Worm (Caenorhabditis elegans) whole organism, L4/young adult: ENCODE measurements around the gene orc-4.

Experiments
- W03F9.2 ChIP-seq: fragments of 150-350 bp; optimal IDR thresholded peaks from 2 replicates; lab custom pipeline; 2014; ENCODE audit warnings: missing biosample characterization, missing genetic modification characterization
- dao-5 ChIP-seq: sonication (generic microtip); optimal IDR thresholded peaks from 2 replicates; lab custom pipeline; 2016; ENCODE audit warnings: missing genotype, missing genetic modification characterization, moderate library complexity, missing compliant biosample characterization
- him-1 ChIP-seq: sonication (generic microtip); optimal IDR thresholded peaks from 2 replicates; lab custom pipeline; 2016; ENCODE audit warnings: missing genotype, missing genetic modification reagents, missing genetic modification characterization, missing compliant biosample characterization

orc-4 gene

DNA sequence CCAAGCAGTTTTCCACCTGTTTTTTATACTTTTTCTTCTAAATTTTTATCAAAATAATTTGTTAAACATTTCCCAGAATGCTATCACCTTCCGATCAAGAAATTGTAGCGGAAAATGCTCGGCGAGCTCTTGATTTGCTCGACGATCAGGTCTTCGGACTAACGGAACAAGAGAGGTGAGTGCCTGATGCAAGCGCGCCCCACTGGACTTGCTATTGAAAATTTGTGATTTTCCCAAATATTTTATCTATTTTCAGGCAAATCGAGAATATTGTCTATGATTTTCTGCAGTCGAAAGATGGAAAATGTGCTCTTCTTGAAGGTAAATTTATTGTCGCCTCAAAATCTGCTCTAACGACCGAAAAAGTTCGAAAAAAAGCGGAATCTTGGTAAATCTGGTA, at the start of gene orc-4:
Gene orc-4, plus strand, starts transcription at position 77 of the 400 bp plus-strand sequence.
- no peak for TF ChIP-seq him-1

DNA sequence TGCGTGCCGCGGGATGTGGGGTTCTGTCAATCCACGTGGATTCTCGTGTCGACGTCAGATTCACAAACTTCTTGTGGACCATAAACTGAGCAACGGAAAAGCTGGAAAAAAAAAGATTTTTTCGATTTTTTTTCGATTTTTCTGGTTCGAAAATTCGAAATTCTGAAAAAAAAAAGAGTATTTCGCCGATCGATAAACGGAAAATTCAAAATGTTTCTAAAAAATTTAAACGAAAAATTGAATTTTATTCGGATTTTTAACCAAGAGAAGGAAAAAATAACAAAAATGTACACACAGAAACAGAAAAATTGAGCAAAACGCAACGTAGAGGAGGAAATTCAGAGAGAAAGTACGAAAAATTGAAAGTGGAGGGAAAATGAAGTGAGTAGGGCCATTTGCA, 49.6 kb upstream of the orc-4 start, which contains the start of gene Y39A1A.3:
Gene Y39A1A.3, minus strand, starts transcription at position 101 of the 400 bp plus-strand sequence.
- TF ChIP-seq dao-5 (tag; lab: Kevin White, UChicago) = no peak
- no peak for TF ChIP-seq him-1
- TF ChIP-seq W03F9.2 (tag; lab: Kevin White, UChicago) = no peak

DNA sequence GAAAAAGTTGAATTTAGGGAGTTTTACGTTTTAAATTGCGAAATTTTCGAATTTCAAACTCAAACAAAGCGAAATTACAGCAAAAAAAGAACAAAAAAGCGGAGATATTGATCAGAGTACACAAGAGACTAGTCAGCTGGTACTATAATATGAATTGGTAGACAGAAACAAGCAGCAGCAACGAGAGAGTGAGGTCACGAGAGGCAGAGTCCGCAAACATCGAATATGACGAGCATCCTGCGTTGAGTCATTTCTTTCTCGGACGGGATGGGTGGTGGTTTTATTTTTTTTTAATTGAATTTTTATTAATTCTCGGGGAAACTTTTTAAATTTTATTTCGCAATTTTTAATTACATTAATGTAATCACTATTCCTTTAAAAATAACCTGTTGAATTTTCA, 46.3 kb upstream of the orc-4 start:
- TF ChIP-seq dao-5 (tag; lab: Kevin White, UChicago) (no peak), W03F9.2 (tag; lab: Kevin White, UChicago) (peak; percentile 87), him-1 (no peak)

DNA sequence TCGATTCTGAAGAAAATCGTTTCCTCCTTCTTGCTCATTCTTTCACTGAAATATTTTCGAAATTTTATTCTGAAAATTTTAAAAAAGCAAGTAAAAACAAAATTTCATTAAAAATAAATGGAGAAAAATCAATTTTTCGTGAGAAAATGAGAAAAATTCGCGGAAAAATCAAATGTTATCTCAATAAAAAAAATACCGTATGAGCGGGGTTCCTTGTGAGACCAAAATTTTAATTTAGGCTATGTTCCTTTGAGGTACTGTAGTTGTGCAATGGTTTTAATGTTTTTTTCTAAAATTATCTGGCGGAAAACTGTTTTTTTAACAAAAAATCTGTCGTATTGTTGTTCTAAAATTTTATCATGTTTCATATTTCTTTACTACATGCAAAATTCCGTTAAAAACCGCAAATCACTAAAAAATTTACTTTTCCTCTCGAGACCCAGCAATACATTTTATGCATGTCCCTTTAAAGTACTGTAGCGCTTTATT, 45.8 kb upstream of the orc-4 start, which contains the start of gene epg-6:
Gene epg-6, minus strand, starts transcription at position 51 of the 489 bp plus-strand sequence.
- TF ChIP-seq dao-5 (tag; lab: Kevin White, UChicago) (no peak), W03F9.2 (tag; lab: Kevin White, UChicago) (peak; percentile 7)

ce11 chrIII:10600894-10601293, 45.1 kb upstream of the orc-4 start:
- TF ChIP-seq dao-5 (tag; lab: Kevin White, UChicago) = no peak
- TF ChIP-seq him-1 = no peak
- no peak for TF ChIP-seq W03F9.2 (tag; lab: Kevin White, UChicago)

DNA sequence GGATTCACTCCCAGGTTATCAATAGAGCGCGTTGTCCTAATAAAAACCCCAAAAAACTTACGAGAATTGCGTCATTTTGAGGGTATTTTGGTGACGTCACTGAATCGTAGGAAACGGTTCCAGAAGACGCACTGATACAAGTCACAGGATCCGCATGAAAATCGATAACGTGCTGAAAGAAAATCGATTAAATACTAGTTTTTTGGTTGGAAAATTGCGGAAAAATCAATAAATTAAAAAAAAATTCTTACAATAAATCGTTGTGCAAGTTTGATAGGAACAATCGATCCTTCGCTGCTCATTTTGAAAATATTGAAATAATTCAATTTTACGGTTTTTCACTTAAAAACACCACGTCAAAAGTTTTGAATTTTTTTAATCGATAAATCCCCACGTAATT, 42.7 kb upstream of the orc-4 start, which contains the start of gene Y39A1A.2:
Gene Y39A1A.2, minus strand, starts transcription at position 319 of the 400 bp plus-strand sequence.
- no peak for TF ChIP-seq dao-5 (tag; lab: Kevin White, UChicago)
- TF ChIP-seq W03F9.2 (tag; lab: Kevin White, UChicago) = no peak
- TF ChIP-seq him-1 = no peak

ce11 chrIII:10604325-10604724, 41.6 kb upstream of the orc-4 start:
- TF ChIP-seq dao-5 (tag; lab: Kevin White, UChicago) (no peak), him-1 (no peak), W03F9.2 (tag; lab: Kevin White, UChicago) (no peak)

ce11 chrIII:10605049-10605448, 40.9 kb upstream of the orc-4 start, which contains the start of gene rabx-5:
Gene rabx-5, plus strand, starts transcription at chrIII:10605349.
- TF ChIP-seq him-1 = no peak
- TF ChIP-seq dao-5 (tag; lab: Kevin White, UChicago) = no peak
- TF ChIP-seq W03F9.2 (tag; lab: Kevin White, UChicago) = no peak

ce11 chrIII:10608161-10608560, 37.8 kb upstream of the orc-4 start:
- no peak for TF ChIP-seq W03F9.2 (tag; lab: Kevin White, UChicago)
- TF ChIP-seq dao-5 (tag; lab: Kevin White, UChicago) = no peak
- TF ChIP-seq him-1 = no peak

DNA sequence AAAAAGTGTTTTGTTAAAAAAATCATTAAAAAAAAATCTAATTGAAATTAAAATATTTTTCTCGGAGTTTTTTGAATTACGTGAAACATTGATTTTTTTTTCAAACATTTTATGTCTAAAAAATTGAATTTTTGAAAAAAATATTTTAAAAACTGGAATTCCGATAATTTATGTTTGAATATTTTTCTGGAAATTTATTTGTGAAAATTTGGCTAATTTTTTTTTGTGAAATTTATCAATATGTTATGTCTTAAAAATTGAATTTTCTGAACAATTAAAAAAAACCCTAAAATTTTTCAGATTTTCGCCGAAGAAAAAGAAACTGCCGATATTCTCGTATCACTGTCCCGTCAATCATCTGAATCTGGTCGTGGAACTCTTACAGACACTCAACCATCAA, 33.6 kb upstream of the orc-4 start, which contains the start of gene Y39A1A.24:
Gene Y39A1A.24, plus strand, starts transcription at position 301 of the 400 bp plus-strand sequence.
- TF ChIP-seq dao-5 (tag; lab: Kevin White, UChicago) (no peak), him-1 (no peak), W03F9.2 (tag; lab: Kevin White, UChicago) (no peak)

DNA sequence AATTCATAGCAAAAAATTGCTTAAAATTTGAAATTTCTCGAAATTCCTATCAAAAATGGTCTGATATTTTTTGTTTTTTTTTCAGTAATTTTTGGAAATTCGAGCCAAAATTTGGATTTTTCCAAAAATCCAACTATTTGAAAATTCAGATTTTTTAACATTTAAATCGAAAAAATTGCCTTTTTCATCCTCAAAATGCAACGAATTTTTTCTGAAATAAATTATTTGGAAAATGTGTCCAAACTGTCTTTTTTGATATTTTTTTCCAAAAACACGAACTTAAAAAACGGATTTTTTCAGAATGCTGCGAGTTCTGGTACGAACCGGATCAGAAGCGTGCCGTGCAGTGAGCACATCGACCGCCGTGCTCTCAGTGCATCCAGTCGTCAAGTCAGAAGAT, 30.8 kb upstream of the orc-4 start, which contains the start of gene mrpl-22:
Gene mrpl-22, plus strand, starts transcription at position 301 of the 400 bp plus-strand sequence.
- TF ChIP-seq dao-5 (tag; lab: Kevin White, UChicago) = no peak
- TF ChIP-seq him-1 = no peak

DNA sequence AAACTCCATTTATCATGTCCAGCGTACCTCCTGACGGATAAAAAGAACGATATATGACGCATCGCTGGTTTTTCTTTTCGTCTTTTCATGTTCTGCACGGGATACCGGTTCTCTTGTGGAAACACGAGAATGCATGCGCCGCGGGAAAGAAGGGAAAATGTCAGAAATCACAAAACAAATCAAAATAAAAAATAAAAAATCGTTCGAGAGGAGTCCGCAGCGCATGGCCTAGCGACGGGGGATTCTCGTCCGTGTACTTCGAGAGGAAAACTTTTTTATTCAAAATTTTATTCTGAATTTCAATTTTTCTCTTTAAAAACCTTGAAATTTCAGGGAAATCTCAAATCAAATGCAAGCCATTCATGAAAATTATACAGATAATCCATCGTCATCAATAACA, 24.8 kb upstream of the orc-4 start, which contains the start of the genes lron-10 and hpr-9:
Gene lron-10, minus strand, starts transcription at position 162 of the 400 bp plus-strand sequence.
Gene hpr-9, plus strand, starts transcription at position 344 of the 400 bp plus-strand sequence.
- no peak for TF ChIP-seq dao-5 (tag; lab: Kevin White, UChicago)
- peak; percentile 78 for TF ChIP-seq him-1
- peak; percentile 78 for TF ChIP-seq W03F9.2 (tag; lab: Kevin White, UChicago)

ce11 chrIII:10624564-10624963, 21.4 kb upstream of the orc-4 start:
- peak; percentile 5 for TF ChIP-seq W03F9.2 (tag; lab: Kevin White, UChicago)
- TF ChIP-seq dao-5 (tag; lab: Kevin White, UChicago) = peak; percentile 21
- peak; percentile 45 for TF ChIP-seq him-1

DNA sequence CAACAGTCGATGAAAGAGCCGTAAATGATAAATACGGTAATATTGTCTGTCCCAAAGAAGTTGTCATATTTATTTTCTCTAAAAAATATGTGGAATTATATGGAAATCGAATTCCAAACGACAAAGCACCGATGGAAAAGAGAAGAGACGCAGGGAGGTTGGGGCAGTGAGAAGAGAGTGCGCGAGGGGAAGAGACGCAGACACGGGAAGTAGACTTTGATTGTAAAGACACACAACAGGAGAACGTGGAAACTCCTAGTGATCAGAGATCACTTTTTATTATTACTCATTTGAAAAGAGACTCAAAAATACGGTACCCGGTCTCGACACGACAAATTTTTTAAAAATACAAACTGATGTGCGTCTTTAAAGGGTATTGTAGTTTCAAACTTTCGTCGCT, 17.6 kb upstream of the orc-4 start:
- TF ChIP-seq dao-5 (tag; lab: Kevin White, UChicago) (no peak), him-1 (no peak)

ce11 chrIII:10629043-10629442, 16.9 kb upstream of the orc-4 start, which contains the start of gene swt-4:
Gene swt-4, minus strand, starts transcription at chrIII:10629143.
- TF ChIP-seq dao-5 (tag; lab: Kevin White, UChicago) (no peak), him-1 (no peak), W03F9.2 (tag; lab: Kevin White, UChicago) (no peak)
